Fruit fly (Drosophila melanogaster): ENCODE data around the gene Takl1.

- TF ChIP-seq tj (GFP tag; optimal IDR thresholded peaks at IDR 0.05) (peak; percentile 60), pad (GFP tag; optimal IDR thresholded peaks at IDR 0.05) (peak; percentile 40), ovo (GFP tag; optimal IDR thresholded peaks at IDR 0.05) (peak; percentile 20), CG11617 (GFP tag; optimal IDR thresholded peaks at IDR 0.05) (peak; percentile 75), Clk (GFP tag; optimal IDR thresholded peaks at IDR 0.05) (no peak)
Measured at dm6 chr3R:20783714-20784435, 11.5 kb upstream of the Takl1 start.

Data from whole organism, adult.